Worm (Caenorhabditis elegans) whole organism, L3 larva: ENCODE results near the gene sup-9.

Experiments used
- fkh-10 ChIP-seq: sonication (generic microtip); optimal IDR thresholded peaks from 2 replicates; lab custom pipeline; 2017; ENCODE audit warnings: missing biosample characterization, missing genetic modification reagents, missing genetic modification characterization
- nhr-237 ChIP-seq: fragments of 150-350 bp; optimal IDR thresholded peaks from 2 replicates; lab custom pipeline; 2014; ENCODE audit warnings: missing biosample characterization, missing genetic modification characterization
- nhr-25 ChIP-seq: sonication (generic microtip); optimal IDR thresholded peaks from 2 replicates; lab custom pipeline; 2017; ENCODE audit warnings: missing biosample characterization, missing genetic modification characterization
- unc-62 ChIP-seq: fragments of 150-350 bp; sonication (generic microtip); optimal IDR thresholded peaks from 4 replicates; lab custom pipeline; 2014; ENCODE audit warnings: missing biosample characterization, missing genetic modification reagents, missing genetic modification characterization
- ztf-4 ChIP-seq: fragments of 150-350 bp; optimal IDR thresholded peaks from 2 replicates; lab custom pipeline; 2014; ENCODE audit warnings: missing biosample characterization, missing genetic modification characterization

DNA sequence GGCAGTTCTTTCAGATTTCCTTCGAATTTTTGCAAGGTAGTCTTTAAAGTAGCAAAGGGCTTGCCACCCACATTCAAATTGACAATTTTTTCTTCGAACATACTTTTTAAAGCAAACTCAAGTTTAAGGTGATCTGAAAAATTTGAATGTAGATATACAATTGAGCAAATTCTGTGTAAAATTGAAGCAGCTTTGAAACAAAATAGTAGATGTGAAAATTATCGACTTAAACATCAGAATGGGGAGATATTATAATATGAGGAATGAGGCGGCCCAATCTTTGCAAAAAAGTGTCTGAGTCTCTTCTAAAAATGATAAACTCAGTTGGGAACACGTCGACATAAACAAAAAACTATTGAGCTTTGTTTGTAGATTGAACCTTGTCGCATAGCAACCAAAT lies 42.3 kb downstream of the sup-9 start, which contains the start of gene F22E5.11:
- TF ChIP-seq unc-62 (GFP tag; lab: Kevin White, UChicago) (no peak), nhr-237 (no peak), ztf-4 (tag; lab: Kevin White, UChicago) (no peak), nhr-25 (tag; lab: Kevin White, UChicago) (no peak), fkh-10 (GFP tag; lab: Kevin White, UChicago) (no peak)
